Fruit fly (Drosophila melanogaster) whole organism, embryonic: ENCODE measurements around the gene Agpat1.

Experiments used
- CG10209 ChIP-seq: fragments of 200-800 bp; sonication (Bioruptor generic); optimal IDR thresholded peaks from 3 replicates; lab custom pipeline; 2017; ENCODE audit warnings: missing biosample characterization, mild to moderate bottlenecking, missing genetic modification characterization, missing genetic modification reagents
- CG10267 ChIP-seq: fragments of 200-800 bp; sonication (Bioruptor generic); optimal IDR thresholded peaks from 2 replicates; lab custom pipeline; 2018; ENCODE audit warnings: missing biosample characterization, mild to moderate bottlenecking, missing genetic modification characterization, moderate library complexity
- CG10979 ChIP-seq: fragments of 200-800 bp; sonication (Bioruptor generic); optimal IDR thresholded peaks from 2 replicates; lab custom pipeline; 2018; ENCODE audit warnings: missing biosample characterization, mild to moderate bottlenecking, missing genetic modification characterization, moderate library complexity
- CG11247 ChIP-seq: fragments of 200-800 bp; sonication (Bioruptor generic); IDR thresholded peaks from 2 replicates; pipeline ENCODE4 v1.3.6; 2022; ENCODE audit warnings: missing biosample characterization, missing genetic modification characterization
- CG11504 ChIP-seq: fragments of 200-800 bp; sonication (Bioruptor generic); optimal IDR thresholded peaks from 3 replicates; lab custom pipeline; 2019; ENCODE audit warnings: missing biosample characterization, mild to moderate bottlenecking, missing genetic modification characterization, moderate library complexity
- CG11696 ChIP-seq: fragments of 200-800 bp; sonication (Bioruptor generic); IDR thresholded peaks from 2 replicates; pipeline ENCODE4 v1.3.6; 2022; ENCODE audit warnings: missing biosample characterization, missing genetic modification characterization
- CG12769 ChIP-seq: fragments of 200-800 bp; sonication (Bioruptor generic); optimal IDR thresholded peaks from 2 replicates; lab custom pipeline; 2019; ENCODE audit warnings: missing biosample characterization, mild to moderate bottlenecking, missing genetic modification characterization, moderate library complexity
- CG14710 ChIP-seq: fragments of 200-800 bp; sonication (Bioruptor generic); optimal IDR thresholded peaks from 3 replicates; lab custom pipeline; 2019; ENCODE audit warnings: missing biosample characterization, mild to moderate bottlenecking, missing genetic modification characterization, moderate library complexity
- CG1602 ChIP-seq: fragments of 200-800 bp; sonication (Bioruptor generic); optimal IDR thresholded peaks from 3 replicates; lab custom pipeline; 2016; ENCODE audit warnings: missing biosample characterization, missing genetic modification characterization
- CG18476 ChIP-seq: fragments of 200-800 bp; sonication (Bioruptor generic); optimal IDR thresholded peaks from 2 replicates; lab custom pipeline; 2016; ENCODE audit warnings: missing biosample characterization, mild to moderate bottlenecking, missing genetic modification characterization
- CG18599 ChIP-seq: fragments of 200-800 bp; sonication (Bioruptor generic); optimal IDR thresholded peaks from 3 replicates; lab custom pipeline; 2017; ENCODE audit warnings: missing biosample characterization, missing genetic modification characterization, mild to moderate bottlenecking, moderate library complexity, missing genetic modification reagents
- CG18619 ChIP-seq: fragments of 200-800 bp; sonication (Bioruptor generic); optimal IDR thresholded peaks from 3 replicates; lab custom pipeline; 2017; ENCODE audit warnings: missing biosample characterization, mild to moderate bottlenecking, missing genetic modification characterization
- CG30431 ChIP-seq: fragments of 200-800 bp; sonication (Bioruptor generic); optimal IDR thresholded peaks from 2 replicates; lab custom pipeline; 2017; ENCODE audit warnings: missing biosample characterization, missing genetic modification characterization
- CG4424 ChIP-seq: fragments of 200-800 bp; sonication (Bioruptor generic); optimal IDR thresholded peaks from 3 replicates; lab custom pipeline; 2016; ENCODE audit warnings: missing biosample characterization, missing genetic modification characterization
- CG8290 ChIP-seq, 3 experiments: fragments of 200-800 bp; sonication (Bioruptor generic); optimal IDR thresholded peaks; 2 replicates each; lab custom pipeline; 2016 to 2019; ENCODE audit warnings: missing biosample characterization in 3 of 3, missing genetic modification characterization in 3 of 3, mild to moderate bottlenecking in 2 of 3, moderate library complexity in 1 of 3
- CG8359 ChIP-seq: fragments of 200-800 bp; sonication (Bioruptor generic); optimal IDR thresholded peaks from 2 replicates; lab custom pipeline; 2017; ENCODE audit warnings: missing biosample characterization, mild to moderate bottlenecking, missing genetic modification characterization, borderline replicate concordance
- CG8388 ChIP-seq: fragments of 200-800 bp; sonication (Bioruptor generic); optimal IDR thresholded peaks from 2 replicates; lab custom pipeline; 2019; ENCODE audit warnings: missing biosample characterization, mild to moderate bottlenecking, missing genetic modification characterization, moderate library complexity
- D19A ChIP-seq: fragments of 200-800 bp; optimal IDR thresholded peaks from 3 replicates; lab custom pipeline; 2019; ENCODE audit warnings: missing biosample characterization, mild to moderate bottlenecking, missing genetic modification characterization, moderate library complexity
- Dbx ChIP-seq: fragments of 200-800 bp; sonication (Bioruptor generic); IDR thresholded peaks from 3 replicates; pipeline ENCODE4 v1.3.6; 2022; ENCODE audit warnings: missing biosample characterization, missing genetic modification characterization
- H15 ChIP-seq: fragments of 200-800 bp; sonication (Bioruptor generic); IDR thresholded peaks from 3 replicates; pipeline ENCODE4 v1.3.6; 2022; ENCODE audit warnings: missing biosample characterization, missing genetic modification characterization
- Lhr ChIP-seq: fragments of 200-800 bp; sonication (Bioruptor generic); optimal IDR thresholded peaks from 3 replicates; lab custom pipeline; 2017; ENCODE audit warnings: mild to moderate bottlenecking, missing biosample characterization, missing genetic modification reagents, missing genetic modification characterization
- Meics ChIP-seq: fragments of 200-800 bp; sonication (Bioruptor generic); optimal IDR thresholded peaks from 2 replicates; lab custom pipeline; 2017; ENCODE audit warnings: missing biosample characterization, mild to moderate bottlenecking, missing genetic modification characterization
- Myb ChIP-seq: fragments of 200-800 bp; sonication (Bioruptor generic); optimal IDR thresholded peaks from 2 replicates; lab custom pipeline; 2016; ENCODE audit warnings: missing biosample characterization, missing genetic modification characterization
- Oli ChIP-seq: fragments of 200-800 bp; sonication (Bioruptor generic); optimal IDR thresholded peaks from 2 replicates; lab custom pipeline; 2018; ENCODE audit warnings: missing biosample characterization, mild to moderate bottlenecking, missing genetic modification characterization, moderate library complexity
- Pdp1 ChIP-seq, 2 experiments: fragments of 200-800 bp; sonication (Bioruptor generic); optimal IDR thresholded peaks; 3 replicates each; lab custom pipeline; 2016; ENCODE audit warnings: missing biosample characterization in 2 of 2, missing genetic modification characterization in 2 of 2, mild to moderate bottlenecking in 1 of 2, moderate library complexity in 1 of 2
- Ptx1 ChIP-seq: fragments of 200-800 bp; sonication (Bioruptor generic); IDR thresholded peaks from 2 replicates; pipeline ENCODE4 v1.3.6; 2022; ENCODE audit warnings: missing biosample characterization, missing genetic modification characterization
- Sox100B ChIP-seq: fragments of 200-800 bp; sonication (Bioruptor generic); optimal IDR thresholded peaks from 3 replicates; lab custom pipeline; 2018; ENCODE audit warnings: missing biosample characterization, mild to moderate bottlenecking, missing genetic modification characterization
- Sox102F ChIP-seq: fragments of 200-800 bp; sonication (Bioruptor generic); optimal IDR thresholded peaks from 2 replicates; lab custom pipeline; 2018; ENCODE audit warnings: missing biosample characterization, mild to moderate bottlenecking, missing genetic modification characterization, moderate library complexity
- Ssrp ChIP-seq: fragments of 200-800 bp; sonication (Bioruptor generic); optimal IDR thresholded peaks from 2 replicates; lab custom pipeline; 2018; ENCODE audit warnings: missing biosample characterization, mild to moderate bottlenecking, missing genetic modification characterization, moderate library complexity
- ac ChIP-seq: fragments of 200-800 bp; sonication (Bioruptor generic); optimal IDR thresholded peaks from 3 replicates; lab custom pipeline; 2017; ENCODE audit warnings: missing biosample characterization, mild to moderate bottlenecking, missing genetic modification characterization
- bcd ChIP-seq: fragments of 200-800 bp; sonication (Bioruptor generic); optimal IDR thresholded peaks from 2 replicates; lab custom pipeline; 2017; ENCODE audit warnings: missing biosample characterization, mild to moderate bottlenecking, missing genetic modification characterization
- bsh ChIP-seq, 2 experiments: fragments of 200-800 bp; sonication (Bioruptor generic); optimal IDR thresholded peaks; 2 replicates each; lab custom pipeline; 2017 to 2018; ENCODE audit warnings: mild to moderate bottlenecking in 2 of 2, missing biosample characterization in 2 of 2, missing genetic modification characterization in 2 of 2, moderate library complexity in 1 of 2
- dmrt99B ChIP-seq: fragments of 200-800 bp; sonication (Bioruptor generic); optimal IDR thresholded peaks from 2 replicates; lab custom pipeline; 2018; ENCODE audit warnings: missing biosample characterization, mild to moderate bottlenecking, missing genetic modification characterization, moderate library complexity
- esg ChIP-seq: fragments of 200-800 bp; sonication (Bioruptor generic); conservative IDR thresholded peaks from 2 replicates; pipeline ENCODE4 v1.3.6; 2022; ENCODE audit warnings: missing biosample characterization, missing genetic modification characterization
- ftz-f1 ChIP-seq: fragments of 200-800 bp; sonication (Bioruptor generic); optimal IDR thresholded peaks from 2 replicates; lab custom pipeline; 2016; ENCODE audit warnings: missing biosample characterization, missing genetic modification characterization
- kay ChIP-seq: fragments of 200-800 bp; sonication (Bioruptor generic); optimal IDR thresholded peaks from 2 replicates; lab custom pipeline; 2016; ENCODE audit warnings: missing biosample characterization, missing genetic modification characterization
- kni ChIP-seq: fragments of 200-800 bp; sonication (Bioruptor generic); optimal IDR thresholded peaks from 3 replicates; lab custom pipeline; 2017; ENCODE audit warnings: mild to moderate bottlenecking, missing biosample characterization, missing genetic modification reagents, missing genetic modification characterization
- lola ChIP-seq, 3 experiments: fragments of >200 bp in 2 of 3; fragments of 200-800 bp in 1 of 3; sonication (Bioruptor generic) in 1 of 3; optimal IDR thresholded peaks; 2 replicates each; lab custom pipeline; 2017 to 2019; ENCODE audit warnings: missing biosample characterization in 3 of 3, missing genetic modification characterization in 3 of 3, mild to moderate bottlenecking in 1 of 3, moderate library complexity in 1 of 3
- nmo ChIP-seq: fragments of 200-800 bp; sonication (Bioruptor generic); optimal IDR thresholded peaks from 2 replicates; lab custom pipeline; 2018; ENCODE audit warnings: missing biosample characterization, mild to moderate bottlenecking, missing genetic modification characterization, moderate library complexity
- pita ChIP-seq: fragments of 200-800 bp; sonication (Bioruptor generic); optimal IDR thresholded peaks from 2 replicates; lab custom pipeline; 2017; ENCODE audit warnings: missing biosample characterization, mild to moderate bottlenecking, missing genetic modification characterization
- pros ChIP-seq: fragments of 200-800 bp; sonication (Bioruptor generic); optimal IDR thresholded peaks from 3 replicates; lab custom pipeline; 2019; ENCODE audit warnings: missing biosample characterization, mild to moderate bottlenecking, missing genetic modification characterization, moderate library complexity
- row ChIP-seq: fragments of 200-800 bp; sonication (Bioruptor generic); IDR thresholded peaks from 3 replicates; pipeline ENCODE4 v1.3.6; 2022; ENCODE audit warnings: missing biosample characterization, missing genetic modification characterization
- slbo ChIP-seq: fragments of 200-800 bp; sonication (Bioruptor generic); IDR thresholded peaks from 2 replicates; pipeline ENCODE4 v1.3.6; 2022; ENCODE audit warnings: missing biosample characterization, missing genetic modification characterization
- sob ChIP-seq: fragments of 200-800 bp; sonication (Bioruptor generic); IDR thresholded peaks from 2 replicates; pipeline ENCODE4 v1.3.6; 2022; ENCODE audit warnings: missing biosample characterization, missing genetic modification characterization
- unpg ChIP-seq: fragments of 200-800 bp; sonication (Bioruptor generic); optimal IDR thresholded peaks from 3 replicates; lab custom pipeline; 2018; ENCODE audit warnings: missing biosample characterization, mild to moderate bottlenecking, missing genetic modification characterization, moderate library complexity
- vvl ChIP-seq: fragments of 200-800 bp; sonication (Bioruptor generic); IDR thresholded peaks from 2 replicates; pipeline ENCODE4 v1.3.6; 2022; ENCODE audit warnings: missing biosample characterization, missing genetic modification characterization

Gene Agpat1

dm6 chrX:12724287-12725186 lies 40.5 kb upstream of the Agpat1 start (continued):
- TF ChIP-seq D19A (peak; percentile 27), kay (GFP tag; lab: Kevin White, UChicago) (peak; percentile 72), ac (GFP tag; lab: Kevin White, UChicago) (no peak), lola (GFP tag; optimal IDR thresholded peaks at IDR 0.05; lab: Kevin White, UChicago) (peak in 1 of 3 experiments; percentile 58), CG1602 (peak; percentile 6), vvl (peak; percentile 8; the same call in 1 of the 2 replicates), bcd (GFP tag; lab: Kevin White, UChicago) (peak; percentile 19), CG30431 (GFP tag; lab: Kevin White, UChicago) (peak; percentile 2), CG8290 (GFP tag; optimal IDR thresholded peaks at IDR 0.05; lab: Kevin White, UChicago) (no peak), CG8290 (tag; optimal IDR thresholded peaks at IDR 0.05; lab: Kevin White, UChicago) (peak in 1 of 2 experiments; percentile 4), Ptx1 (0 out of 2 replicates have a peak, but pooled peaks have one; percentile 29), CG8359 (no peak), ftz-f1 (GFP tag; lab: Kevin White, UChicago) (peak; percentile 12), CG10267 (tag; lab: Kevin White, UChicago) (peak; percentile 29), Dbx (GFP tag; lab: Robert Waterston, UW) (0 out of 3 replicates have a peak, but pooled peaks have one; percentile 29), pita (GFP tag; lab: Kevin White, UChicago) (no peak), Myb (peak; percentile 13), CG10979 (tag; lab: Kevin White, UChicago) (peak; percentile 44), Ssrp (tag; lab: Kevin White, UChicago) (peak; percentile 21), nmo (GFP tag; lab: Kevin White, UChicago) (peak; percentile 60), CG11504 (peak; percentile 69), pros (GFP tag; lab: Kevin White, UChicago) (peak; percentile 50), CG18599 (GFP tag; lab: Kevin White, UChicago) (peak; percentile 19), H15 (0 out of 3 replicates have a peak, but pooled peaks have one; percentile 29), CG8388 (GFP tag; lab: Kevin White, UChicago) (peak; percentile 0), Sox100B (GFP tag; lab: Kevin White, UChicago) (peak; percentile 47), CG18476 (GFP tag; lab: Kevin White, UChicago) (peak; percentile 30), Sox102F (GFP tag; lab: Kevin White, UChicago) (peak; percentile 32), sob (GFP tag; lab: Robert Waterston, UW) (no peak), CG12769 (tag; lab: Kevin White, UChicago) (peak; percentile 8), esg (GFP tag; lab: Robert Waterston, UW) (no peak), CG14710 (tag; lab: Kevin White, UChicago) (peak; percentile 35), CG11247 (no peak), kni (peak; percentile 62), Meics (GFP tag; lab: Kevin White, UChicago) (peak; percentile 2), CG10209 (GFP tag; lab: Kevin White, UChicago) (peak; percentile 12), CG18619 (GFP tag; lab: Kevin White, UChicago) (peak; percentile 18), row (GFP tag; lab: Robert Waterston, UW) (peak; percentile 11; the same call in 1 of the 3 replicates), CG11696 (peak; percentile 90), dmrt99B (tag; lab: Kevin White, UChicago) (peak; percentile 56), Lhr (GFP tag; lab: Kevin White, UChicago) (no peak), Oli (tag; lab: Kevin White, UChicago) (peak; percentile 56), bsh (GFP tag; optimal IDR thresholded peaks at IDR 0.05; lab: Kevin White, UChicago) (peak in 1 of 2 experiments; percentile 25), unpg (peak; percentile 3), Pdp1 (GFP tag; optimal IDR thresholded peaks at IDR 0.05; lab: Kevin White, UChicago) (peak in 1 of 2 experiments; percentile 5), slbo (GFP tag; lab: Robert Waterston, UW) (peak; percentile 30; the same call in 1 of the 2 replicates), CG4424 (GFP tag; lab: Kevin White, UChicago) (peak; percentile 53)
